Worm (Caenorhabditis elegans): ENCODE data around the gene cit-1.2.

ce11 chrIII:8036050-8036449 lies 25.5 kb downstream of the cit-1.2 start:
- TF ChIP-seq pros-1 (tag; optimal IDR thresholded peaks at IDR 0.05) (no peak), nfya-1 (tag; optimal IDR thresholded peaks at IDR 0.05) (no peak), tbx-7 (tag; optimal IDR thresholded peaks at IDR 0.05) (no peak), nhr-11 (tag; optimal IDR thresholded peaks at IDR 0.05) (no peak), ama-1 (optimal IDR thresholded peaks at IDR 0.05) (no peak), hlh-8 (tag; optimal IDR thresholded peaks at IDR 0.05) (no peak), Y22D7AL.16 (tag; optimal IDR thresholded peaks at IDR 0.05) (no peak)
